Fruit fly (Drosophila melanogaster) whole organism, embryonic: ENCODE measurements around the gene Cln7.

Source experiments
- Abd-B ChIP-seq: fragments of 200-800 bp; sonication (Bioruptor generic); optimal IDR thresholded peaks from 2 replicates; lab custom pipeline; 2018; ENCODE audit warnings: missing biosample characterization, mild to moderate bottlenecking, missing genetic modification characterization, moderate library complexity
- BEAF-32 ChIP-seq: fragments of 200-800 bp; sonication (Bioruptor generic); optimal IDR thresholded peaks from 3 replicates; lab custom pipeline; 2017; ENCODE audit warnings: missing biosample characterization, missing genetic modification characterization, mild to moderate bottlenecking, moderate library complexity, missing genetic modification reagents
- Bgb ChIP-seq: fragments of 200-800 bp; sonication (Bioruptor generic); IDR thresholded peaks from 2 replicates; pipeline ENCODE4 v1.3.6; 2022; ENCODE audit warnings: missing biosample characterization, missing genetic modification characterization; ENCODE audit not compliant: partially characterized antibody
- BtbVII ChIP-seq: fragments of 200-800 bp; sonication (Bioruptor generic); optimal IDR thresholded peaks from 3 replicates; lab custom pipeline; 2017; ENCODE audit warnings: missing biosample characterization, mild to moderate bottlenecking, missing genetic modification characterization
- CG10321 ChIP-seq: fragments of 200-800 bp; sonication (Bioruptor generic); IDR thresholded peaks from 2 replicates; pipeline ENCODE4 v1.3.6; 2022; ENCODE audit warnings: missing biosample characterization, missing genetic modification characterization
- CG10543 ChIP-seq: fragments of 200-800 bp; sonication (Bioruptor generic); optimal IDR thresholded peaks from 3 replicates; lab custom pipeline; 2017; ENCODE audit warnings: missing biosample characterization, mild to moderate bottlenecking, missing genetic modification characterization, moderate library complexity
- CG11504 ChIP-seq: fragments of 200-800 bp; sonication (Bioruptor generic); optimal IDR thresholded peaks from 3 replicates; lab custom pipeline; 2019; ENCODE audit warnings: missing biosample characterization, mild to moderate bottlenecking, missing genetic modification characterization, moderate library complexity
- CG11695 ChIP-seq: fragments of 200-800 bp; sonication (Bioruptor generic); IDR thresholded peaks from 3 replicates; pipeline ENCODE4 v1.3.6; 2022; ENCODE audit warnings: missing biosample characterization, missing genetic modification characterization
- CG13624 ChIP-seq: fragments of 200-800 bp; sonication (Bioruptor generic); optimal IDR thresholded peaks from 2 replicates; lab custom pipeline; 2016; ENCODE audit warnings: missing biosample characterization, missing genetic modification characterization
- CG1529 ChIP-seq: fragments of 200-800 bp; sonication (Bioruptor generic); optimal IDR thresholded peaks from 3 replicates; lab custom pipeline; 2018; ENCODE audit warnings: missing biosample characterization, missing genetic modification characterization
- CG1647 ChIP-seq: fragments of 200-800 bp; sonication (Bioruptor generic); optimal IDR thresholded peaks from 3 replicates; lab custom pipeline; 2016; ENCODE audit warnings: missing biosample characterization, missing genetic modification characterization
- CG2199 ChIP-seq: fragments of 200-800 bp; sonication (Bioruptor generic); IDR thresholded peaks from 3 replicates; pipeline ENCODE4 v1.3.6; 2022; ENCODE audit warnings: missing biosample characterization, missing genetic modification characterization
- CG32772 ChIP-seq: fragments of 200-800 bp; sonication (Bioruptor generic); IDR thresholded peaks from 2 replicates; pipeline ENCODE4 v1.3.6; 2022; ENCODE audit warnings: missing biosample characterization, missing genetic modification characterization
- CG34376 ChIP-seq: fragments of 200-800 bp; sonication (Bioruptor generic); optimal IDR thresholded peaks from 2 replicates; lab custom pipeline; 2018; ENCODE audit warnings: missing biosample characterization, mild to moderate bottlenecking, missing genetic modification characterization
- CG3995 ChIP-seq: fragments of 200-800 bp; sonication (Bioruptor generic); optimal IDR thresholded peaks from 3 replicates; lab custom pipeline; 2016; ENCODE audit warnings: missing biosample characterization, missing genetic modification characterization
- CG9609 ChIP-seq: fragments of 200-800 bp; sonication (Bioruptor generic); optimal IDR thresholded peaks from 3 replicates; lab custom pipeline; 2016; ENCODE audit warnings: missing biosample characterization, missing genetic modification characterization
- Dbx ChIP-seq: fragments of 200-800 bp; sonication (Bioruptor generic); IDR thresholded peaks from 3 replicates; pipeline ENCODE4 v1.3.6; 2022; ENCODE audit warnings: missing biosample characterization, missing genetic modification characterization
- Drgx ChIP-seq: fragments of 200-800 bp; sonication (Bioruptor generic); IDR thresholded peaks from 2 replicates; pipeline ENCODE4 v1.3.6; 2022; ENCODE audit warnings: missing biosample characterization, missing genetic modification characterization
- Fer1 ChIP-seq: fragments of 200-800 bp; sonication (Bioruptor generic); optimal IDR thresholded peaks from 2 replicates; lab custom pipeline; 2017; ENCODE audit warnings: missing biosample characterization, mild to moderate bottlenecking, missing genetic modification characterization
- GATAe ChIP-seq: fragments of 200-800 bp; sonication (Bioruptor generic); conservative IDR thresholded peaks from 2 replicates; pipeline ENCODE4 v1.3.6; 2022; ENCODE audit warnings: missing biosample characterization, missing genetic modification characterization
- Med ChIP-seq: fragments of 200-800 bp; sonication (Bioruptor generic); peaks from one replicate; lab custom pipeline; 2016; ENCODE audit warnings: missing biosample characterization, missing genetic modification characterization, mild to moderate bottlenecking, inconsistent platforms, moderate library complexity
- Nf-YC ChIP-seq: fragments of 200-800 bp; optimal IDR thresholded peaks from 3 replicates; lab custom pipeline; 2019; ENCODE audit warnings: missing biosample characterization, mild to moderate bottlenecking, missing genetic modification characterization, moderate library complexity
- Oli ChIP-seq: fragments of 200-800 bp; sonication (Bioruptor generic); optimal IDR thresholded peaks from 2 replicates; lab custom pipeline; 2018; ENCODE audit warnings: missing biosample characterization, mild to moderate bottlenecking, missing genetic modification characterization, moderate library complexity
- Sry-β ChIP-seq: fragments of 200-800 bp; sonication (Bioruptor generic); optimal IDR thresholded peaks from 2 replicates; lab custom pipeline; 2018; ENCODE audit warnings: missing biosample characterization, mild to moderate bottlenecking, missing genetic modification characterization, moderate library complexity
- Xbp1 ChIP-seq: fragments of 200-800 bp; sonication (Bioruptor generic); optimal IDR thresholded peaks from 3 replicates; lab custom pipeline; 2016; ENCODE audit warnings: missing biosample characterization, mild to moderate bottlenecking, missing genetic modification characterization
- ac ChIP-seq: fragments of 200-800 bp; sonication (Bioruptor generic); optimal IDR thresholded peaks from 3 replicates; lab custom pipeline; 2017; ENCODE audit warnings: missing biosample characterization, mild to moderate bottlenecking, missing genetic modification characterization
- bowl ChIP-seq: fragments of 200-800 bp; sonication (Bioruptor generic); IDR thresholded peaks from 2 replicates; pipeline ENCODE4 v1.3.6; 2022; ENCODE audit warnings: missing biosample characterization, missing genetic modification characterization
- cg ChIP-seq: fragments of 200-800 bp; sonication (Bioruptor generic); optimal IDR thresholded peaks from 3 replicates; lab custom pipeline; 2019; ENCODE audit warnings: missing biosample characterization, mild to moderate bottlenecking, missing genetic modification characterization, moderate library complexity
- eve ChIP-seq, 2 experiments: fragments of >200 bp; optimal IDR thresholded peaks; 2 replicates each; lab custom pipeline; 2017; ENCODE audit warnings: missing biosample characterization in 2 of 2, missing genetic modification characterization in 2 of 2
- exex ChIP-seq: fragments of 200-800 bp; sonication (Bioruptor generic); optimal IDR thresholded peaks from 4 replicates; lab custom pipeline; 2018; ENCODE audit warnings: missing biosample characterization, mild to moderate bottlenecking, missing genetic modification characterization, moderate library complexity
- eyg ChIP-seq: fragments of 200-800 bp; sonication (Bioruptor generic); optimal IDR thresholded peaks from 3 replicates; lab custom pipeline; 2016; ENCODE audit warnings: missing biosample characterization, missing genetic modification characterization
- gfzf ChIP-seq: fragments of 200-800 bp; sonication (Bioruptor generic); optimal IDR thresholded peaks from 2 replicates; lab custom pipeline; 2016; ENCODE audit warnings: missing biosample characterization, mild to moderate bottlenecking, missing genetic modification characterization, moderate library complexity
- grn ChIP-seq: fragments of 200-800 bp; sonication (Bioruptor generic); optimal IDR thresholded peaks from 3 replicates; lab custom pipeline; 2017; ENCODE audit warnings: missing biosample characterization, missing genetic modification characterization
- hb ChIP-seq: fragments of 200-800 bp; sonication (Bioruptor generic); IDR thresholded peaks from 3 replicates; pipeline ENCODE4 v1.3.6; 2022; ENCODE audit warnings: missing biosample characterization, missing genetic modification characterization; ENCODE audit not compliant: partially characterized antibody
- insv ChIP-seq, 2 experiments: fragments of 200-800 bp; sonication (Bioruptor generic); optimal IDR thresholded peaks; 3 replicates each; lab custom pipeline; 2016 to 2018; ENCODE audit warnings: missing biosample characterization in 2 of 2, missing genetic modification characterization in 2 of 2
- jumu ChIP-seq: fragments of 200-800 bp; sonication (Bioruptor generic); optimal IDR thresholded peaks from 3 replicates; lab custom pipeline; 2016; ENCODE audit warnings: missing biosample characterization, missing genetic modification characterization
- kni ChIP-seq: fragments of 200-800 bp; sonication (Bioruptor generic); optimal IDR thresholded peaks from 3 replicates; lab custom pipeline; 2017; ENCODE audit warnings: mild to moderate bottlenecking, missing biosample characterization, missing genetic modification reagents, missing genetic modification characterization
- mirr ChIP-seq: fragments of 200-800 bp; sonication (Bioruptor generic); optimal IDR thresholded peaks from 3 replicates; lab custom pipeline; 2018; ENCODE audit warnings: missing biosample characterization, mild to moderate bottlenecking, missing genetic modification characterization
- odd ChIP-seq: fragments of 200-800 bp; sonication (Bioruptor generic); optimal IDR thresholded peaks from 2 replicates; lab custom pipeline; 2017; ENCODE audit warnings: missing biosample characterization, mild to moderate bottlenecking, missing genetic modification characterization
- pho ChIP-seq: fragments of 200-800 bp; sonication (Bioruptor generic); optimal IDR thresholded peaks from 2 replicates; lab custom pipeline; 2016; ENCODE audit warnings: missing biosample characterization, missing genetic modification characterization
- phol ChIP-seq: fragments of 200-800 bp; sonication (Bioruptor generic); optimal IDR thresholded peaks from 3 replicates; lab custom pipeline; 2018; ENCODE audit warnings: missing biosample characterization, mild to moderate bottlenecking, missing genetic modification characterization, moderate library complexity
- row ChIP-seq: fragments of 200-800 bp; sonication (Bioruptor generic); IDR thresholded peaks from 3 replicates; pipeline ENCODE4 v1.3.6; 2022; ENCODE audit warnings: missing biosample characterization, missing genetic modification characterization
- sug ChIP-seq: fragments of 200-800 bp; optimal IDR thresholded peaks from 2 replicates; lab custom pipeline; 2019; ENCODE audit warnings: missing biosample characterization, mild to moderate bottlenecking, missing genetic modification characterization, moderate library complexity
- zen2 ChIP-seq: fragments of 200-800 bp; sonication (Bioruptor generic); IDR thresholded peaks from 3 replicates; pipeline ENCODE4 v1.3.6; 2022; ENCODE audit warnings: missing biosample characterization, missing genetic modification characterization; ENCODE audit not compliant: partially characterized antibody

Gene Cln7

dm6 chr3L:7381359-7381976 lies 36.5 kb upstream of the Cln7 start, which contains the start of the genes SMSr and smid (continued):
- TF ChIP-seq CG32772 (GFP tag; lab: Robert Waterston, UW) (peak; percentile 55; the same call in 1 of the 2 replicates), Drgx (no peak), pho (GFP tag; lab: Kevin White, UChicago) (peak; percentile 61), ac (GFP tag; lab: Kevin White, UChicago) (no peak), CG11695 (no peak), CG1529 (GFP tag; lab: Kevin White, UChicago) (peak; percentile 57)

DNA sequence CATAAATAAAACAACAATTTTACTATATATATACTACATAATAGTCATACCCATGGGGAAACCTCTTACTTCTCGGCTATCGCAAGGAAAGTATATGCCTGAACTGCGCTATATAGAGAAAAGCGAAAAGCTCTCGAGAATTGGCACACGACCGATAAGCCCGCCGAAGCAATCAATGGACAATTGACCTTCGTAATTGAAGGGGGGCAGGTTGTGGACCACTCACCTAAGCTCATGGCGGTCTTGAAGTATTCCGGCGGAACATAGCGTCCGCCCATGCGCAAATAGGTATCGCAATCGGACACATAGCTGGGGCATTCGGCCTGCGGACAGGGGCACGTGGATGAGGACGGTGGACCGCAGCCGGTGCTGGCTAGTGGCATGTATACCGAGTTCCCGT lies 35.4 kb upstream of the Cln7 start:
- TF ChIP-seq sug: peak; percentile 30
- 0 out of 3 replicates have a peak, but pooled peaks have one; percentile 16 for TF ChIP-seq Dbx
- TF ChIP-seq kni (GFP tag; lab: Kevin White, UChicago): no peak
- TF ChIP-seq CG11504 (tag; lab: Kevin White, UChicago): no peak
- no peak for TF ChIP-seq eyg (GFP tag; lab: Kevin White, UChicago)
- no peak for TF ChIP-seq Med (GFP tag; lab: Kevin White, UChicago)
- TF ChIP-seq exex: peak; percentile 4

DNA sequence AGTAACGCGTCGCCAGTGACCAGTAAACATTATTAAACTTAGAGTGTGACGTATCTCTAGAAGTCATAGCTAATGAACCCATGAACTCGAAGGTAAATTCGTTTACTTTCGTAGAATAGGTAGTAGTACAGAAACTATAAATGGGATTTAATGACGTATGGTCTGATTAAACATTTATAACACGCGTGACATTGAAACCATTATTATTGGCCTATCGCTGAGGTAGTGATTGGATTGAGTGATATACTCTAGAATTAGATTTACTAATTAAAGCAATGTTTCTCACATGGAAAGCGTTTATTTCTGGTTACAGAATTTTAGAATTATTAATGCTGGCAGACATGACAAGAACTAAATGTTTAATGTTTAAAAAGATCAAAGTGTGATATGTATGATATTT lies 31.8 kb upstream of the Cln7 start:
- TF ChIP-seq grn (GFP tag; lab: Kevin White, UChicago) (no peak), gfzf (GFP tag; lab: Kevin White, UChicago) (no peak), BtbVII (GFP tag; lab: Kevin White, UChicago) (peak; percentile 44), sug (peak; percentile 29), eve (GFP tag; optimal IDR thresholded peaks at IDR 0.05; lab: Kevin White, UChicago) (no peak), exex (peak; percentile 83), CG13624 (no peak), CG34376 (peak; percentile 36), Bgb (no peak), mirr (GFP tag; lab: Kevin White, UChicago) (peak; percentile 71), cg (GFP tag; lab: Kevin White, UChicago) (no peak), Abd-B (GFP tag; lab: Kevin White, UChicago) (no peak), CG3995 (GFP tag; lab: Kevin White, UChicago) (no peak), bowl (GFP tag; lab: Robert Waterston, UW) (no peak), CG9609 (no peak), Fer1 (GFP tag; lab: Kevin White, UChicago) (no peak)

- TF ChIP-seq jumu (GFP tag; lab: Kevin White, UChicago) (no peak), mirr (GFP tag; lab: Kevin White, UChicago) (peak; percentile 67), GATAe (GFP tag; lab: Robert Waterston, UW) (no peak), zen2 (GFP tag; lab: Robert Waterston, UW) (no peak), CG10543 (GFP tag; lab: Kevin White, UChicago) (no peak), exex (peak; percentile 60), Xbp1 (GFP tag; lab: Kevin White, UChicago) (no peak)
Observed at dm6 chr3L:7376151-7376550, 31.2 kb upstream of the Cln7 start.

DNA sequence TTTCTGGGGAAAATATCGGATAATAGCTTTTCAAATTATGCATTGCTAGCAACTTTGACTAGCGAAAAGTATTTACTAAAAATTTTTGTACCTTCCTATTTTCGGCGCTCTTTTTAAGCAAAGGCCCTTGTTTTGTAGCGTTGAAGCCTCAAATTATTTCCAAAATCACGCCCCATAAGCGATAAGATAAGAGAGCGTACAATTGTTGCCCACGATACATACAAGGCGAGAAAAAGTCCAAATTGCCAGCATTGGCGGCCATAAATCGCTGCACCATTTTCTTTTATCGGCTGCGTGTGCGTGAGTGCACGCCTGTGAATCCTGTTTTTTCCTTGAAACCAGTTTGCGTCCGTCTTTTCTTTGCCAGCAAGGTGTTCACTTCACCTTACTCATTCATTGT lies 26.3 kb upstream of the Cln7 start:
- 0 out of 3 replicates have a peak, but pooled peaks have one; percentile 22 for TF ChIP-seq CG2199
- no peak for TF ChIP-seq odd (GFP tag; lab: Kevin White, UChicago)
- TF ChIP-seq insv (GFP tag; optimal IDR thresholded peaks at IDR 0.05; lab: Kevin White, UChicago): peak in 1 of 2 experiments; percentile 7
- TF ChIP-seq BEAF-32 (GFP tag; lab: Kevin White, UChicago): peak; percentile 30
- TF ChIP-seq Sry-β (GFP tag; lab: Kevin White, UChicago): peak; percentile 86
- no peak for TF ChIP-seq bowl (GFP tag; lab: Robert Waterston, UW)
- TF ChIP-seq hb: peak; percentile 29; the same call in 1 of the 3 replicates
- peak; percentile 37 for TF ChIP-seq phol
- peak; percentile 28 for TF ChIP-seq ac (GFP tag; lab: Kevin White, UChicago)
- TF ChIP-seq Oli (tag; lab: Kevin White, UChicago): no peak
- no peak for TF ChIP-seq CG1647 (GFP tag; lab: Kevin White, UChicago)
- 0 out of 2 replicates have a peak, but pooled peaks have one; percentile 10 for TF ChIP-seq CG10321 (GFP tag; lab: Robert Waterston, UW)
- TF ChIP-seq row (GFP tag; lab: Robert Waterston, UW): peak; percentile 42; the same call in 2 of the 3 replicates
- TF ChIP-seq Nf-YC (tag; lab: Kevin White, UChicago): no peak
